Worm (Caenorhabditis elegans) whole organism, mixed stage, embryonic: ENCODE results near the gene Y45G5AM.9.

Experiments used
- M03D4.4 ChIP-seq: sonication (generic microtip); optimal IDR thresholded peaks from 2 replicates; lab custom pipeline; 2017; ENCODE audit warnings: mild to moderate bottlenecking, missing genetic modification characterization, missing compliant biosample characterization
- bed-3 ChIP-seq: fragments of 200-800 bp; sonication (Bioruptor generic); optimal IDR thresholded peaks from 3 replicates; lab custom pipeline; 2018; ENCODE audit warnings: mild to moderate bottlenecking, missing genetic modification characterization, moderate library complexity, missing compliant biosample characterization
- blmp-1 ChIP-seq: fragments of 150-350 bp; optimal IDR thresholded peaks from 2 replicates; lab custom pipeline; 2014; ENCODE audit warnings: missing biosample characterization, missing genetic modification characterization
- ceh-43 ChIP-seq: fragments of 200-800 bp; sonication (Bioruptor generic); optimal IDR thresholded peaks from 2 replicates; lab custom pipeline; 2018; ENCODE audit warnings: mild to moderate bottlenecking, missing genetic modification characterization, moderate library complexity, missing compliant biosample characterization
- ceh-83 ChIP-seq: fragments of 200-800 bp; sonication (Bioruptor generic); optimal IDR thresholded peaks from 2 replicates; lab custom pipeline; 2018; ENCODE audit warnings: mild to moderate bottlenecking, missing genetic modification characterization, missing compliant biosample characterization
- ces-1 ChIP-seq: fragments of 150-350 bp; optimal IDR thresholded peaks from 2 replicates; lab custom pipeline; 2014; ENCODE audit warnings: missing biosample characterization, missing genetic modification reagents, missing genetic modification characterization
- cnd-1 ChIP-seq: fragments of 200-800 bp; sonication (Bioruptor generic); optimal IDR thresholded peaks from 2 replicates; lab custom pipeline; 2018; ENCODE audit warnings: mild to moderate bottlenecking, missing genetic modification characterization, missing compliant biosample characterization
- drap-1 ChIP-seq: fragments of 200-800 bp; sonication (Bioruptor generic); optimal IDR thresholded peaks from 3 replicates; lab custom pipeline; 2018; ENCODE audit warnings: mild to moderate bottlenecking, missing genetic modification characterization, missing compliant biosample characterization
- elt-1 ChIP-seq: sonication (generic microtip); optimal IDR thresholded peaks from 2 replicates; lab custom pipeline; 2017; ENCODE audit warnings: missing genetic modification characterization, mild to moderate bottlenecking, missing compliant biosample characterization, antibody characterized with exemption, moderate library complexity, borderline replicate concordance; ENCODE audit not compliant: insufficient read depth
- elt-3 ChIP-seq: fragments of 150-350 bp; optimal IDR thresholded peaks from 2 replicates; lab custom pipeline; 2014; ENCODE audit warnings: missing biosample characterization, missing genetic modification characterization
- flh-1 ChIP-seq: fragments of 200-800 bp; sonication (Bioruptor generic); optimal IDR thresholded peaks from 2 replicates; lab custom pipeline; 2018; ENCODE audit warnings: mild to moderate bottlenecking, missing genetic modification characterization, moderate library complexity, missing compliant biosample characterization
- ham-2 ChIP-seq: fragments of 200-800 bp; sonication (Bioruptor generic); optimal IDR thresholded peaks from 2 replicates; lab custom pipeline; 2018; ENCODE audit warnings: mild to moderate bottlenecking, missing genetic modification characterization, missing compliant biosample characterization
- hlh-1 ChIP-seq: fragments of 150-350 bp; optimal IDR thresholded peaks from 2 replicates; lab custom pipeline; 2014; ENCODE audit warnings: missing biosample characterization, missing genetic modification reagents, missing genetic modification characterization
- lin-13 ChIP-seq: fragments of 150-350 bp; optimal IDR thresholded peaks from 2 replicates; lab custom pipeline; 2014; ENCODE audit warnings: missing biosample characterization, missing genetic modification characterization
- lin-32 ChIP-seq: fragments of 200-800 bp; sonication (Bioruptor generic); optimal IDR thresholded peaks from 2 replicates; lab custom pipeline; 2018; ENCODE audit warnings: mild to moderate bottlenecking, missing genetic modification characterization, missing compliant biosample characterization
- lsy-2 ChIP-seq: fragments of 150-350 bp; optimal IDR thresholded peaks from 2 replicates; lab custom pipeline; 2014; ENCODE audit warnings: missing biosample characterization, missing genetic modification characterization
- mab-5 ChIP-seq: fragments of 150-350 bp; optimal IDR thresholded peaks from 2 replicates; lab custom pipeline; 2014; ENCODE audit warnings: missing biosample characterization, missing genetic modification characterization
- mep-1 ChIP-seq: fragments of 150-350 bp; optimal IDR thresholded peaks from 2 replicates; lab custom pipeline; 2017; ENCODE audit warnings: missing biosample characterization, missing genetic modification reagents, missing genetic modification characterization, inconsistent platforms
- mls-2 ChIP-seq: sonication (generic microtip); optimal IDR thresholded peaks from 2 replicates; lab custom pipeline; 2016; ENCODE audit warnings: mild to moderate bottlenecking, missing genetic modification characterization, moderate library complexity, missing compliant biosample characterization
- nhr-12 ChIP-seq: fragments of 150-350 bp; optimal IDR thresholded peaks from 2 replicates; lab custom pipeline; 2014; ENCODE audit warnings: missing biosample characterization, missing genetic modification characterization
- nhr-2 ChIP-seq: fragments of 150-350 bp; optimal IDR thresholded peaks from 2 replicates; lab custom pipeline; 2014; ENCODE audit warnings: missing biosample characterization, missing genetic modification characterization
- nhr-237 ChIP-seq: fragments of 150-350 bp; optimal IDR thresholded peaks from 2 replicates; lab custom pipeline; 2014; ENCODE audit warnings: missing biosample characterization, missing genetic modification characterization
- nhr-28 ChIP-seq: fragments of 150-350 bp; optimal IDR thresholded peaks from 2 replicates; lab custom pipeline; 2014; ENCODE audit warnings: missing biosample characterization, missing genetic modification characterization
- nhr-76 ChIP-seq: sonication (generic microtip); optimal IDR thresholded peaks from 2 replicates; lab custom pipeline; 2017; ENCODE audit warnings: missing biosample characterization, missing genetic modification characterization
- pha-4 ChIP-seq: fragments of 150-350 bp; optimal IDR thresholded peaks from 2 replicates; lab custom pipeline; 2018; ENCODE audit warnings: missing biosample characterization, missing genetic modification reagents, missing genetic modification characterization
- sem-2 ChIP-seq: fragments of 200-800 bp; sonication (Bioruptor generic); optimal IDR thresholded peaks from 2 replicates; lab custom pipeline; 2018; ENCODE audit warnings: mild to moderate bottlenecking, missing genetic modification characterization, missing compliant biosample characterization
- snpc-4 ChIP-seq: fragments of 150-350 bp; optimal IDR thresholded peaks from 2 replicates; lab custom pipeline; 2014; ENCODE audit warnings: missing biosample characterization, missing genetic modification characterization
- sptf-1 ChIP-seq: sonication (generic microtip); optimal IDR thresholded peaks from 2 replicates; lab custom pipeline; 2017; ENCODE audit warnings: mild to moderate bottlenecking, missing genetic modification characterization, moderate library complexity, missing compliant biosample characterization
- tbx-8 ChIP-seq: fragments of 200-800 bp; sonication (Bioruptor generic); optimal IDR thresholded peaks from 2 replicates; lab custom pipeline; 2018; ENCODE audit warnings: mild to moderate bottlenecking, missing genetic modification characterization, moderate library complexity, missing compliant biosample characterization
- unc-120 ChIP-seq: sonication (generic microtip); optimal IDR thresholded peaks from 2 replicates; lab custom pipeline; 2017; ENCODE audit warnings: missing genetic modification characterization, missing compliant biosample characterization; ENCODE audit not compliant: poor library complexity, severe bottlenecking
- unc-39 ChIP-seq: fragments of 150-350 bp; optimal IDR thresholded peaks from 2 replicates; lab custom pipeline; 2014; ENCODE audit warnings: missing biosample characterization, missing genetic modification characterization
- unc-62 ChIP-seq: fragments of 150-350 bp; optimal IDR thresholded peaks from 2 replicates; lab custom pipeline; 2014; ENCODE audit warnings: missing biosample characterization, missing genetic modification reagents, missing genetic modification characterization
- zip-8 ChIP-seq: fragments of 150-350 bp; optimal IDR thresholded peaks from 2 replicates; lab custom pipeline; 2014; ENCODE audit warnings: missing biosample characterization, missing genetic modification characterization
- ztf-11 ChIP-seq: fragments of 150-350 bp; optimal IDR thresholded peaks from 2 replicates; lab custom pipeline; 2014; ENCODE audit warnings: missing biosample characterization, missing genetic modification characterization

The Y45G5AM.9 gene

DNA sequence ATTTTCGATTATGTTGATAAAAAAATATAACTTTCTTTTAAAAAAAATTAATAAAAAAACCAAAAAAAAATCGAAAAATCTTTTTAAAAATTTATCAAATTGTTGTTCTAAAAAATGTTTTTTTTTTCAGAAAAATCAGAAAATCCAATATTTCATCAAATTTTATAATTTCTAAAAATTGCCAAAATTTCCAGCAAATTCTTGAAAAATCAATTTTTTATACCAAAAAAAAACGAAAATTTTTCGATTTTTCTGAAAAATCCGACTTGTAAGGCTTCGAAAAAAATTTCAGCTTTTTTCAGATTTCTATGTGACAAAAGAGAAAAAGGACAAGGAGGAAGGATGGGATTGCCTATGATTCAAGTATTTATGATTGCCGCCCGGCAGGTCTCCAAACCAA, 10.0 kb upstream of the Y45G5AM.9 start, which contains the start of gene H43I07.1:
Gene H43I07.1 (plus strand): TSS at position 301 of the 400 bp plus-strand sequence.
- TF ChIP-seq snpc-4 (tag; lab: Kevin White, UChicago), result no peak
- TF ChIP-seq flh-1 (GFP tag; lab: Kevin White, UChicago), result no peak
- TF ChIP-seq elt-1 (tag; lab: Kevin White, UChicago), result no peak
- TF ChIP-seq mls-2 (tag; lab: Kevin White, UChicago), result no peak
- TF ChIP-seq lin-32 (GFP tag; lab: Kevin White, UChicago), result no peak
- TF ChIP-seq M03D4.4 (tag; lab: Kevin White, UChicago), result no peak
- no peak for TF ChIP-seq pha-4 (tag; lab: Kevin White, UChicago)
- no peak for TF ChIP-seq nhr-237 (tag; lab: Kevin White, UChicago)
- no peak for TF ChIP-seq mab-5 (tag; lab: Kevin White, UChicago)
- no peak for TF ChIP-seq bed-3 (GFP tag; lab: Kevin White, UChicago)
- no peak for TF ChIP-seq cnd-1
- no peak for TF ChIP-seq hlh-1 (tag; lab: Kevin White, UChicago)
- no peak for TF ChIP-seq elt-3 (tag; lab: Kevin White, UChicago)
- no peak for TF ChIP-seq unc-62
- TF ChIP-seq ztf-11 (tag; lab: Kevin White, UChicago), result no peak
- TF ChIP-seq blmp-1 (tag; lab: Kevin White, UChicago), result no peak
- TF ChIP-seq tbx-8 (GFP tag; lab: Kevin White, UChicago), result no peak
- no peak for TF ChIP-seq sem-2 (GFP tag; lab: Kevin White, UChicago)
- no peak for TF ChIP-seq nhr-12
- no peak for TF ChIP-seq sptf-1 (tag; lab: Kevin White, UChicago)

DNA sequence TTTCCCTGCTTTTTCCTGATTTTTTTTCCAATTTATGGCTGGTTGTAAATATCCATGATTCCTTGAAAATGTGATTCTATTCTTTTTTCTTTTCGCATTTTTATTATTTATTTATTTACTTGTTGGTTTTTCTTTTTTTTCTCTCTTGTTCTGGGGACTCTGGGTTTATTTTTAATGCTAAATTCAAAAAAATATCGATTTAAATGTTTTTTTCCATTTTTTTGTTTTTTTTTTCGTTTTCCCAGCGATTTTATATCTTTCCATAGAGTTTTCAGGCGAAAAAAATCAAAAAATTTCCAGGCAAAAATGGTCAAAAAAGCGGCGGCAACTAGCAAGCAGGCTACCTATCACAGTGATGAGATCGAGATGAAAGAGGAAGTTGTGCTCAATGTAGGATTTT, 4.7 kb upstream of the Y45G5AM.9 start, which contains the start of gene rpac-40:
Gene rpac-40 (plus strand): TSS at position 301 of the 400 bp plus-strand sequence.
- TF ChIP-seq zip-8 (no peak), nhr-237 (tag; lab: Kevin White, UChicago) (no peak), mls-2 (tag; lab: Kevin White, UChicago) (no peak), nhr-76 (no peak), elt-1 (tag; lab: Kevin White, UChicago) (no peak), bed-3 (GFP tag; lab: Kevin White, UChicago) (no peak), unc-39 (tag; lab: Kevin White, UChicago) (no peak), cnd-1 (no peak), snpc-4 (tag; lab: Kevin White, UChicago) (no peak)
- TF ChIP-seq, all 35 proteins: peak for 0

DNA sequence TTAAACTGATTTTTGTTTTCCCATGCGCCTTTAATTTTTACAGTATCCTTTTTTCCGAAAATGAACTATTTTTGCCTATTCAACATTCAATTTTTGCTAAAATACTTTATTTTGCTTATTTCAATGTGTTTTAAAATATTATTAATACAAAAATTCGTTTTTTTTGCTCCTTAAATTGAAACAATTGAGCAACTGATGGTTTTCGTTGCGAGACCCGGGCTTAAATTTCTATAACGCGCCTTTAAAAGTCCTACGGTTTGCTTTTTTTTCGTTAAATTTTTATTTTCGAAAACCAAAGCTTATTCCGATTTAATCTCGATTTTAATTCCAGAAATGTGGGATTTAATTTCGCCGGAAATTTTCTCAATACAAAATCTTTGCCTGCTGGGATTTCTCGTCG, 846 bp upstream of the Y45G5AM.9 start, which contains the start of gene algn-5:
Gene algn-5 (plus strand): TSS at position 295 of the 400 bp plus-strand sequence.
- TF ChIP-seq blmp-1 (tag; lab: Kevin White, UChicago) (no peak), nhr-28 (tag; lab: Kevin White, UChicago) (no peak), bed-3 (GFP tag; lab: Kevin White, UChicago) (no peak), lsy-2 (tag; lab: Kevin White, UChicago) (no peak), mep-1 (tag; lab: Kevin White, UChicago) (no peak), unc-39 (tag; lab: Kevin White, UChicago) (no peak), nhr-2 (no peak), pha-4 (tag; lab: Kevin White, UChicago) (no peak), unc-120 (no peak), nhr-237 (tag; lab: Kevin White, UChicago) (no peak), ham-2 (no peak), zip-8 (no peak)

DNA sequence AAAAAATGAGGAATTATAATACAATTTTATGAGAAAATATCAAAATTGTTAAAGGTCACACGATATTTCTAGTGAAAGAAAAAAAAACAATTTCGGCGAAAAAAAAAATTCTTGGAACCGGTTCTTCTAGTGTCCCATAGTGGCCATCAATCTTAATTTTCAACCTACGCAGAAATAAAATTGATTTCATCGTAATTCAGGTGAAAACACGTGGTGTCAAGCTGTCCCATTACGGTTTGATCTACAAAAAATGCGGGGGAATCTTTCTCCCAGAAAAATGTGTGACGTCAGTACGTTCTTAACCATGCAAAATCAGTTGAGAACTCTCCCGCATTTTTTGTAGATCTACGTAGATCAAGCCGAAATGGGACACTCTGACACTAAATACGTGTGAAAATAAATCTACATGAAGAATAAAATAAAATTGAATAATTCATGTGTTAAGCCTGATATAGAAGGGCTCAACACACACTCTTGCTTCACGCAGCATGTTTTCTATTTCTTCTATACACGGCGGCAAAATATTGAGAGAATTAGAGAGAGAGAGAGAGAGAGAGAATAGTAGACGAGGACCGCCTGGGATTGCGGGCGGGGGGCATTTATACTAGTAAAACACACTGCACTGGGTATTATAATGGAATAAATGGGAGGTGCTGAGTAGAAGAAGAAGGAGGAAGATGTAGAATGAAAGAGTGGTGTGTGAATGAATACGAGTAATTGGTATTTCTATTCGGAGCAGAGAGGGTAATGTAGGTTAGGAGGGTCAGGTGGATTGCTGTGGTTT, 1.6 kb downstream of the Y45G5AM.9 start:
- peak; percentile 18 for TF ChIP-seq cnd-1
- TF ChIP-seq unc-120, result peak; percentile 24
- no peak for TF ChIP-seq elt-3 (tag; lab: Kevin White, UChicago)
- no peak for TF ChIP-seq nhr-12
- no peak for TF ChIP-seq nhr-28 (tag; lab: Kevin White, UChicago)
- no peak for TF ChIP-seq hlh-1 (tag; lab: Kevin White, UChicago)
- TF ChIP-seq blmp-1 (tag; lab: Kevin White, UChicago), result no peak
- no peak for TF ChIP-seq snpc-4 (tag; lab: Kevin White, UChicago)
- no peak for TF ChIP-seq ceh-43 (GFP tag; lab: Kevin White, UChicago)
- TF ChIP-seq ces-1 (GFP tag; lab: Kevin White, UChicago), result peak; percentile 90
- TF ChIP-seq ztf-11 (tag; lab: Kevin White, UChicago), result no peak
- TF ChIP-seq sem-2 (GFP tag; lab: Kevin White, UChicago), result no peak
- TF ChIP-seq nhr-237 (tag; lab: Kevin White, UChicago), result no peak
- no peak for TF ChIP-seq zip-8
- no peak for TF ChIP-seq mab-5 (tag; lab: Kevin White, UChicago)
- no peak for TF ChIP-seq flh-1 (GFP tag; lab: Kevin White, UChicago)
- TF ChIP-seq sptf-1 (tag; lab: Kevin White, UChicago), result peak; percentile 43
- no peak for TF ChIP-seq lin-32 (GFP tag; lab: Kevin White, UChicago)
- TF ChIP-seq mep-1 (tag; lab: Kevin White, UChicago), result peak; percentile 1
- no peak for TF ChIP-seq unc-62
- TF ChIP-seq lin-13 (tag; lab: Kevin White, UChicago), result no peak
- no peak for TF ChIP-seq M03D4.4 (tag; lab: Kevin White, UChicago)
- TF ChIP-seq ceh-83 (GFP tag; lab: Kevin White, UChicago), result no peak
- no peak for TF ChIP-seq drap-1
- no peak for TF ChIP-seq nhr-2
- no peak for TF ChIP-seq tbx-8 (GFP tag; lab: Kevin White, UChicago)
- peak; percentile 59 for TF ChIP-seq mls-2 (tag; lab: Kevin White, UChicago)
